Fruit fly (Drosophila melanogaster) whole organism, embryonic: ENCODE results near the gene CG14102.

Experiments
- Abd-B ChIP-seq: fragments of 200-800 bp; sonication (Bioruptor generic); optimal IDR thresholded peaks from 2 replicates; lab custom pipeline; 2018; ENCODE audit warnings: missing biosample characterization, mild to moderate bottlenecking, missing genetic modification characterization, moderate library complexity
- B-H2 ChIP-seq: fragments of 200-800 bp; sonication (Bioruptor generic); optimal IDR thresholded peaks from 2 replicates; lab custom pipeline; 2018; ENCODE audit warnings: missing biosample characterization, mild to moderate bottlenecking, missing genetic modification characterization
- CG10565 ChIP-seq: fragments of 200-800 bp; sonication (Bioruptor generic); optimal IDR thresholded peaks from 3 replicates; lab custom pipeline; 2016; ENCODE audit warnings: missing biosample characterization, mild to moderate bottlenecking, missing genetic modification characterization
- CG11247 ChIP-seq: fragments of 200-800 bp; sonication (Bioruptor generic); IDR thresholded peaks from 2 replicates; pipeline ENCODE4 v1.3.6; 2022; ENCODE audit warnings: missing biosample characterization, missing genetic modification characterization
- CG11456 ChIP-seq: fragments of 200-800 bp; sonication (Bioruptor generic); IDR thresholded peaks from 3 replicates; pipeline ENCODE4 v1.3.6; 2022; ENCODE audit warnings: missing biosample characterization, missing genetic modification characterization
- CG13624 ChIP-seq: fragments of 200-800 bp; sonication (Bioruptor generic); optimal IDR thresholded peaks from 2 replicates; lab custom pipeline; 2016; ENCODE audit warnings: missing biosample characterization, missing genetic modification characterization
- CG13894 ChIP-seq: fragments of 200-800 bp; sonication (Bioruptor generic); optimal IDR thresholded peaks from 3 replicates; lab custom pipeline; 2018; ENCODE audit warnings: missing biosample characterization, mild to moderate bottlenecking, missing genetic modification characterization, moderate library complexity
- CG15011 ChIP-seq: fragments of 200-800 bp; sonication (Bioruptor generic); optimal IDR thresholded peaks from 3 replicates; lab custom pipeline; 2018; ENCODE audit warnings: missing biosample characterization, mild to moderate bottlenecking, missing genetic modification characterization
- CG15514 ChIP-seq: fragments of 200-800 bp; sonication (Bioruptor generic); optimal IDR thresholded peaks from 3 replicates; lab custom pipeline; 2017; ENCODE audit warnings: missing biosample characterization, missing genetic modification characterization, mild to moderate bottlenecking, moderate library complexity, missing genetic modification reagents
- CG16779 ChIP-seq: fragments of 200-800 bp; sonication (Bioruptor generic); IDR thresholded peaks from 2 replicates; pipeline ENCODE4 v1.3.6; 2022; ENCODE audit warnings: missing biosample characterization, missing genetic modification characterization
- CG17361 ChIP-seq: fragments of 200-800 bp; sonication (Bioruptor generic); IDR thresholded peaks from 3 replicates; pipeline ENCODE4 v1.3.6; 2022; ENCODE audit warnings: missing biosample characterization, missing genetic modification characterization
- CG31388 ChIP-seq: fragments of 200-800 bp; sonication (Bioruptor generic); optimal IDR thresholded peaks from 2 replicates; lab custom pipeline; 2016; ENCODE audit warnings: missing biosample characterization, missing genetic modification characterization
- CG3407 ChIP-seq: fragments of 200-800 bp; sonication (Bioruptor generic); optimal IDR thresholded peaks from 2 replicates; lab custom pipeline; 2018; ENCODE audit warnings: missing biosample characterization, mild to moderate bottlenecking, missing genetic modification characterization
- CG5245 ChIP-seq: fragments of 200-800 bp; sonication (Bioruptor generic); optimal IDR thresholded peaks from 3 replicates; lab custom pipeline; 2016; ENCODE audit warnings: missing biosample characterization, missing genetic modification characterization
- CG7987 ChIP-seq: fragments of 200-800 bp; sonication (Bioruptor generic); optimal IDR thresholded peaks from 2 replicates; lab custom pipeline; 2018; ENCODE audit warnings: missing biosample characterization, mild to moderate bottlenecking, missing genetic modification characterization, moderate library complexity
- CG8281 ChIP-seq: fragments of 200-800 bp; sonication (Bioruptor generic); optimal IDR thresholded peaks from 2 replicates; lab custom pipeline; 2018; ENCODE audit warnings: missing biosample characterization, mild to moderate bottlenecking, missing genetic modification characterization, moderate library complexity
- CG8290 ChIP-seq, 3 experiments: fragments of 200-800 bp; sonication (Bioruptor generic); optimal IDR thresholded peaks; 2 replicates each; lab custom pipeline; 2016 to 2019; ENCODE audit warnings: missing biosample characterization in 3 of 3, missing genetic modification characterization in 3 of 3, mild to moderate bottlenecking in 2 of 3, moderate library complexity in 1 of 3
- CG8388 ChIP-seq: fragments of 200-800 bp; sonication (Bioruptor generic); optimal IDR thresholded peaks from 2 replicates; lab custom pipeline; 2019; ENCODE audit warnings: missing biosample characterization, mild to moderate bottlenecking, missing genetic modification characterization, moderate library complexity
- D19B ChIP-seq: fragments of 200-800 bp; sonication (Bioruptor generic); optimal IDR thresholded peaks from 2 replicates; lab custom pipeline; 2017; ENCODE audit warnings: missing biosample characterization, mild to moderate bottlenecking, missing genetic modification characterization
- H15 ChIP-seq: fragments of 200-800 bp; sonication (Bioruptor generic); IDR thresholded peaks from 3 replicates; pipeline ENCODE4 v1.3.6; 2022; ENCODE audit warnings: missing biosample characterization, missing genetic modification characterization
- HmgD ChIP-seq: fragments of 200-800 bp; sonication (Bioruptor generic); optimal IDR thresholded peaks from 3 replicates; lab custom pipeline; 2016; ENCODE audit warnings: missing biosample characterization, missing genetic modification characterization
- HmgZ ChIP-seq: fragments of 200-800 bp; sonication (Bioruptor generic); optimal IDR thresholded peaks from 2 replicates; lab custom pipeline; 2018; ENCODE audit warnings: missing biosample characterization, mild to moderate bottlenecking, missing genetic modification characterization
- Ravus ChIP-seq: fragments of 200-800 bp; sonication (Bioruptor generic); IDR thresholded peaks from 2 replicates; pipeline ENCODE4 v1.3.6; 2022; ENCODE audit warnings: missing biosample characterization, missing genetic modification characterization
- Side ChIP-seq: fragments of 200-800 bp; sonication (Bioruptor generic); optimal IDR thresholded peaks from 2 replicates; lab custom pipeline; 2016; ENCODE audit warnings: missing biosample characterization, missing genetic modification characterization
- Spps ChIP-seq: fragments of 200-800 bp; sonication (Bioruptor generic); optimal IDR thresholded peaks from 2 replicates; lab custom pipeline; 2018; ENCODE audit warnings: missing biosample characterization, mild to moderate bottlenecking, missing genetic modification characterization
- Xbp1 ChIP-seq: fragments of 200-800 bp; sonication (Bioruptor generic); optimal IDR thresholded peaks from 3 replicates; lab custom pipeline; 2016; ENCODE audit warnings: missing biosample characterization, mild to moderate bottlenecking, missing genetic modification characterization
- abd-A ChIP-seq: fragments of 200-800 bp; sonication (Bioruptor generic); optimal IDR thresholded peaks from 3 replicates; lab custom pipeline; 2019; ENCODE audit warnings: missing biosample characterization, mild to moderate bottlenecking, missing genetic modification characterization, moderate library complexity
- corto ChIP-seq: fragments of 200-800 bp; sonication (Bioruptor generic); optimal IDR thresholded peaks from 2 replicates; lab custom pipeline; 2016; ENCODE audit warnings: missing biosample characterization, mild to moderate bottlenecking, missing genetic modification characterization, moderate library complexity
- da ChIP-seq: fragments of 200-800 bp; sonication (Bioruptor generic); optimal IDR thresholded peaks from 2 replicates; lab custom pipeline; 2016; ENCODE audit warnings: missing biosample characterization, missing genetic modification characterization
- dimm ChIP-seq: fragments of 200-800 bp; sonication (Bioruptor generic); IDR thresholded peaks from 2 replicates; pipeline ENCODE4 v1.3.6; 2022; ENCODE audit warnings: missing biosample characterization, missing genetic modification characterization
- dmrt11E ChIP-seq: fragments of 200-800 bp; sonication (Bioruptor generic); optimal IDR thresholded peaks from 3 replicates; lab custom pipeline; 2018; ENCODE audit warnings: missing biosample characterization, mild to moderate bottlenecking, missing genetic modification characterization, moderate library complexity
- dysf ChIP-seq: fragments of 200-800 bp; sonication (Bioruptor generic); IDR thresholded peaks from 3 replicates; pipeline ENCODE4 v1.3.6; 2022; ENCODE audit warnings: missing biosample characterization, missing genetic modification characterization
- fru ChIP-seq: fragments of >200 bp; optimal IDR thresholded peaks from 2 replicates; lab custom pipeline; 2017
- gcm2 ChIP-seq: fragments of 200-800 bp; sonication (Bioruptor generic); optimal IDR thresholded peaks from 2 replicates; lab custom pipeline; 2016; ENCODE audit warnings: missing biosample characterization, missing genetic modification characterization
- gro ChIP-seq: fragments of 200-800 bp; sonication (Bioruptor generic); optimal IDR thresholded peaks from 2 replicates; lab custom pipeline; 2016; ENCODE audit warnings: missing biosample characterization, missing genetic modification characterization
- gsb-n ChIP-seq: fragments of 200-800 bp; sonication (Bioruptor generic); optimal IDR thresholded peaks from 3 replicates; lab custom pipeline; 2018; ENCODE audit warnings: missing biosample characterization, mild to moderate bottlenecking, missing genetic modification characterization
- gt ChIP-seq: fragments of 200-800 bp; sonication (Bioruptor generic); IDR thresholded peaks from 2 replicates; pipeline ENCODE4 v1.3.6; 2022; ENCODE audit warnings: missing biosample characterization, missing genetic modification characterization
- ham ChIP-seq: fragments of 200-800 bp; sonication (Bioruptor generic); IDR thresholded peaks from 2 replicates; pipeline ENCODE4 v1.3.6; 2022; ENCODE audit warnings: missing biosample characterization, missing genetic modification characterization
- kni ChIP-seq: fragments of 200-800 bp; sonication (Bioruptor generic); optimal IDR thresholded peaks from 3 replicates; lab custom pipeline; 2017; ENCODE audit warnings: mild to moderate bottlenecking, missing biosample characterization, missing genetic modification reagents, missing genetic modification characterization
- lbe ChIP-seq: fragments of 200-800 bp; sonication (Bioruptor generic); optimal IDR thresholded peaks from 2 replicates; lab custom pipeline; 2016; ENCODE audit warnings: missing biosample characterization, mild to moderate bottlenecking, missing genetic modification characterization
- lmd ChIP-seq: fragments of 200-800 bp; sonication (Bioruptor generic); IDR thresholded peaks from 2 replicates; pipeline ENCODE4 v1.3.6; 2022; ENCODE audit warnings: missing biosample characterization, missing genetic modification characterization
- luna ChIP-seq: fragments of 200-800 bp; sonication (Bioruptor generic); optimal IDR thresholded peaks from 2 replicates; lab custom pipeline; 2016; ENCODE audit warnings: missing biosample characterization, missing genetic modification characterization
- maf-S ChIP-seq: fragments of 200-800 bp; sonication (Bioruptor generic); optimal IDR thresholded peaks from 2 replicates; lab custom pipeline; 2016; ENCODE audit warnings: missing biosample characterization, missing genetic modification characterization
- nerfin-2 ChIP-seq: fragments of 200-800 bp; sonication (Bioruptor generic); IDR thresholded peaks from 2 replicates; pipeline ENCODE4 v1.3.6; 2022; ENCODE audit warnings: missing biosample characterization, missing genetic modification characterization; ENCODE audit not compliant: partially characterized antibody
- nom ChIP-seq: fragments of 200-800 bp; sonication (Bioruptor generic); optimal IDR thresholded peaks from 2 replicates; lab custom pipeline; 2017; ENCODE audit warnings: missing biosample characterization, missing genetic modification characterization, mild to moderate bottlenecking, moderate library complexity, missing genetic modification reagents
- pum ChIP-seq: fragments of 200-800 bp; sonication (Bioruptor generic); optimal IDR thresholded peaks from 2 replicates; lab custom pipeline; 2016; ENCODE audit warnings: missing biosample characterization, missing genetic modification characterization
- so ChIP-seq: fragments of 200-800 bp; sonication (Bioruptor generic); IDR thresholded peaks from 3 replicates; pipeline ENCODE4 v1.3.6; 2022; ENCODE audit warnings: missing biosample characterization, missing genetic modification characterization
- toy ChIP-seq: fragments of 200-800 bp; sonication (Bioruptor generic); IDR thresholded peaks from 2 replicates; pipeline ENCODE4 v1.3.6; 2022; ENCODE audit warnings: missing biosample characterization, missing genetic modification characterization
- unc-4 ChIP-seq: fragments of 200-800 bp; sonication (Bioruptor generic); IDR thresholded peaks from 2 replicates; pipeline ENCODE4 v1.3.6; 2022; ENCODE audit warnings: missing biosample characterization, missing genetic modification characterization; ENCODE audit not compliant: partially characterized antibody

CG14102 gene

DNA sequence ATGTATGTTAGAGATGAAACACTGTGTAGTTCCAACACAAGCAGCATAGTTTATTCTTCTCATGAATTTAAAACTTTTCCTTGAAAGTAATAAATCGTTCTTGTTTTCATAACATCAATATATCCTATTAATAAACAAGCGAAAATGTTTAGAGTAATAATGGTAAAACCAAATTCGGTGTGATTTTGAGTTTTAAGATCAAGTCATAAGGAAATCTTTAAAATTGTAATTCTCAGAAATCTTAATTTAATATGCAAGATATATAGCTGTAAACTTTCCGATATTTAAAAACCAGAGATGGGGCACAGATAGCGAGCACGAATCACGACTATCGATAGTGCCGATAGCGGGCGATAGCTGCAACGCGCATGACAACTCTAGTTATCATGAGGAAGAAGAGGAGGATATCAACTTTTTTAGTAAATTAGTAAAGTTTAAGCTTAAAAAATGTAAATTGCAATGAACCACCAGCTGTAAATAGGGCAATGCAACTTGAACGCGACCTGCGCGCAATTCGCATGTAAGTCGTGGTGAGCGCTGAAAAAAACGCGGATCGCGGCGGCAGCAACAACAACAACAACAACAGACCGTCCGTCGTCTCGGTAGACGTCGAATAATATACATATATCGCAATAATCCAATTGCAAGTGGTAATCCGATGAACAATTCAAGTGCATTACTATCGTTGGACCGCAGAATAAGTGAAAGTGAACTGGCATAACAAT lies 16.9 kb upstream of the CG14102 start, which contains the start of the genes Fibp and Deaf1 (continued):
- TF ChIP-seq CG5245 (GFP tag; lab: Kevin White, UChicago) (peak; percentile 27), gcm2 (GFP tag; lab: Kevin White, UChicago) (peak; percentile 14), da (GFP tag; lab: Kevin White, UChicago) (peak; percentile 69), H15 (peak; percentile 68), lbe (GFP tag; lab: Kevin White, UChicago) (peak; percentile 29), gsb-n (tag; lab: Kevin White, UChicago) (no peak), nerfin-2 (GFP tag; lab: Robert Waterston, UW) (peak; percentile 95), CG8281 (tag; lab: Kevin White, UChicago) (peak; percentile 41), CG11456 (GFP tag; lab: Robert Waterston, UW) (peak; percentile 81), nom (GFP tag; lab: Kevin White, UChicago) (no peak), HmgD (GFP tag; lab: Kevin White, UChicago) (peak; percentile 84), abd-A (no peak), Abd-B (GFP tag; lab: Kevin White, UChicago) (peak; percentile 87), kni (peak; percentile 42), CG15514 (GFP tag; lab: Kevin White, UChicago) (peak; percentile 96), pum (GFP tag; lab: Kevin White, UChicago) (peak; percentile 82), D19B (GFP tag; lab: Kevin White, UChicago) (peak; percentile 47), CG7987 (peak; percentile 8), so (no peak), dmrt11E (tag; lab: Kevin White, UChicago) (peak; percentile 79), gro (GFP tag; lab: Kevin White, UChicago) (peak; percentile 58), ham (no peak), CG13624 (GFP tag; lab: Kevin White, UChicago) (peak; percentile 80), CG16779 (no peak), fru (lab: Kevin White, UChicago) (no peak), Xbp1 (peak; percentile 87), CG17361 (peak; percentile 92), Ravus (GFP tag; lab: Robert Waterston, UW) (no peak; the same call in 1 of the 2 replicates), corto (GFP tag; lab: Kevin White, UChicago) (no peak), toy (GFP tag; lab: Robert Waterston, UW) (no peak), unc-4 (peak; percentile 92), Side (GFP tag; lab: Kevin White, UChicago) (peak; percentile 80), dimm (no peak), maf-S (GFP tag; lab: Kevin White, UChicago) (peak; percentile 73), luna (GFP tag; lab: Kevin White, UChicago) (peak; percentile 25), CG3407 (peak; percentile 44), CG8290 (GFP tag; optimal IDR thresholded peaks at IDR 0.05; lab: Kevin White, UChicago) (peak; percentile 83), CG8290 (tag; optimal IDR thresholded peaks at IDR 0.05; lab: Kevin White, UChicago) (peak; percentile 48 to 91), Spps (tag; lab: Kevin White, UChicago) (no peak), CG31388 (peak; percentile 49), HmgZ (tag; lab: Kevin White, UChicago) (peak; percentile 67), B-H2 (GFP tag; lab: Kevin White, UChicago) (peak; percentile 64), CG15011 (peak; percentile 19), CG13894 (tag; lab: Kevin White, UChicago) (peak; percentile 58), CG11247 (GFP tag; lab: Robert Waterston, UW) (peak; percentile 58; the same call in 1 of the 2 replicates), lmd (GFP tag; lab: Robert Waterston, UW) (peak; percentile 71; the same call in 1 of the 2 replicates), gt (GFP tag; lab: Robert Waterston, UW) (no peak), dysf (GFP tag; lab: Robert Waterston, UW) (peak; percentile 66; the same call in 2 of the 3 replicates), CG8388 (GFP tag; lab: Kevin White, UChicago) (peak; percentile 33), CG10565 (no peak)
